Worm (Caenorhabditis elegans): ENCODE data around the gene vit-1.
A peak's percentile ranks its signal among the peaks of the same experiment; 100 is the strongest.

Gene vit-1

DNA sequence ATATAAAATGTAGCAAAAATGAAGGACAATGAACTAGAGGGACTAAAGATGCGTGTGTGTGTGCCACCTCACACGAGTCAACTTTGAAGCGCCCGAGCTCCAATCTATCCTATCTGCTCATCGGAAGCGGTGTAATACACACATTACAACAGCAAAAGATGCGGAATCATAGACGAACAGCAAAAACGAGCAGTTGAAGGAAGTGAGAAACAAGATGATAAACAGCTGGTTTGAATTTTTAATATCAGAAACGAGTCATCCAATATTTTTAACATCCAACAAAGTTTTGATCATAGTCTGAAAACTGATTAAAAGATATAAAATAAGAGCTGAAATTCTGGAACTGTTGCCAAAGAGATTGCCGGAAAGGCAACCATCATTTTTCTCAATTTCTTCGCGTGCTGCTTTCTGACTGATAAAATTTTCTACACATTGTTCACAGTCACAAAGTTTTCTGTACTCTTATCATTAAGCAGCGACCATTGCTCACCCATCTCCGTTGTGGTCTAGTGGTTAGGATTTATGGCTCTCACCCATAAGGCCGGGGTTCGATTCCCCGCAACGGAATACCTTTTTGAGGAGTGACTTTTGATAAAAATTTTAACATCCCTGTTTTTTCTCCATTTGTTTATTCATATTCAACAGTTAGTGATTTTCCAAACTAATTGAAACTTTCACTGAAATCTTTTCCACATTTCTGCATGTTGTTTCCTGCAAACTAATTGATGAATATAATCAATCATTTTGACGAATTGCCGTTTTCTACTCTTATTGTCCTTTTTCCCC, 47.0 kb upstream of the vit-1 start, which contains the start of gene stn-2 (continued):
- peak; percentile 17 for TF ChIP-seq rnt-1 (tag; optimal IDR thresholded peaks at IDR 0.05)
- peak; percentile 23 for TF ChIP-seq snu-23 (GFP tag; optimal IDR thresholded peaks at IDR 0.05)

DNA sequence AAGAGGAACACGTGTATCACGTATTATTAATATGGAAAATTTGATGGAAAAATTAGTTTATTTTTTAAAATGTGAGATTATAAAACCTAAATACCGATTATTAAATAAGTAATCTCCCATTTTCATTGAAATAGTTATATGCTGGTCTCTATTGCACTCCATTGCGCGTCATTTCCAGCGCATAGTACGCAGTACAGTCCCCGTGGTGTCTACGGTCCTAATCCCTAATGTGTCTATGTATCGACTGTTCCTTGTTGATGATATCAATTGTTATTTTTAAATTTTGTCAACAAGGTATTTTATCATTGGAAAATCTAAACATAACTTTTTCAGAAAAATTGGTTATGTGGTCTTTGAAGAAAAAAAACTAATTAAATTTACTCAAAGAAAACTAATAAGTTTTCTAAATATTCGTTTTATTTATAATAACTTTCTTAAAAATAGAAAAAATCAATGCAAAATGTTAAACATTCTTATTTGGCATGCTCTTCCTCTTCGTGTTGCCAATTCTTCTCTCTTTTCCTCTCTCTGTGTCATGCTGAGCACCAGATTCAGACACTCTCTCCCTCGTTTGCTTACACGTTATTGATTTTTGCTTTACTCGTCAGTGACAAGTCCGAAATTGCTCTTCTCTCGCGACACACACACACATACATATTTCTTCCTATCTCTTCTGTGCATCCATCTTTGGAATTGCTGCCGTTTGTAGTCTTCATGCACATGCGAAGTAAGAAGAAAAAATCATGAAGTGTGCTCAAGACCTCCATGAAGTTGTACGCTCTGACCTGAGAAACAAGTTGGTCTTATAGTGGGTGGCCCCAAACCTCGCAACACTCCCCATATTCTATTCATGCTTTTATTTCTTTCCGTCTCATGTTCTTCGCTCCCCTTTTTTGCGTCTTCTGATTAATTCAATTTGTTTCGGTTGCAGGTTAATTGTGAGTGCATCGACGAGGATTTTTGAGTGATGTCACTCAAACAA, 45.4 kb upstream of the vit-1 start, which contains the start of gene unc-18:
TSS of gene unc-18 (plus strand) at position 932 of the 982 bp plus-strand sequence.
- TF ChIP-seq ceh-63 (GFP tag; optimal IDR thresholded peaks at IDR 0.05) (no peak), C04F5.9 (tag; optimal IDR thresholded peaks at IDR 0.05) (no peak), aha-1 (tag; optimal IDR thresholded peaks at IDR 0.05) (no peak), sup-37 (GFP tag; optimal IDR thresholded peaks at IDR 0.05) (no peak), fkh-4 (tag; optimal IDR thresholded peaks at IDR 0.05; ENCODE audit: borderline replicate concordance) (no peak), ceh-8 (GFP tag; optimal IDR thresholded peaks at IDR 0.05) (no peak), sptf-1 (tag; optimal IDR thresholded peaks at IDR 0.05) (no peak), lin-39 (tag; optimal IDR thresholded peaks at IDR 0.05) (no peak), nhr-11 (tag; optimal IDR thresholded peaks at IDR 0.05) (no peak), zag-1 (tag; optimal IDR thresholded peaks at IDR 0.05) (no peak), fkh-8 (tag; optimal IDR thresholded peaks at IDR 0.05) (peak; percentile 57), lin-14 (GFP tag; optimal IDR thresholded peaks at IDR 0.05) (peak; percentile 79), hpl-2 (GFP tag; optimal IDR thresholded peaks at IDR 0.05) (no peak), elt-3 (tag; optimal IDR thresholded peaks at IDR 0.05) (peak in 2 of 6 experiments; percentile 5 to 29), fkh-10 (GFP tag; optimal IDR thresholded peaks at IDR 0.05) (peak; percentile 34), nhr-28 (tag; optimal IDR thresholded peaks at IDR 0.05) (no peak), ztf-11 (tag; optimal IDR thresholded peaks at IDR 0.05) (no peak), lin-35 (GFP tag; optimal IDR thresholded peaks at IDR 0.05) (peak; percentile 30 to 38), F16B12.6 (tag; optimal IDR thresholded peaks at IDR 0.05) (peak; percentile 73), elt-2 (tag; optimal IDR thresholded peaks at IDR 0.05) (no peak), egl-13 (tag; optimal IDR thresholded peaks at IDR 0.05) (peak; percentile 58), mab-9 (GFP tag; IDR thresholded peaks at IDR 0.05) (no peak), fos-1 (tag; optimal IDR thresholded peaks at IDR 0.05) (no peak), ceh-82 (tag; optimal IDR thresholded peaks at IDR 0.05) (peak; percentile 18 to 40 (median 35)), lsy-2 (tag; optimal IDR thresholded peaks at IDR 0.05) (peak; percentile 9 to 26), isw-1 (GFP tag; IDR thresholded peaks at IDR 0.05) (peak; percentile 9; the same call in 1 of the 2 replicates), swsn-7 (tag; optimal IDR thresholded peaks at IDR 0.05) (peak; percentile 20), nhr-71 (tag; optimal IDR thresholded peaks at IDR 0.05) (peak; percentile 21), xbp-1 (tag; optimal IDR thresholded peaks at IDR 0.05) (peak; percentile 24), lir-3 (tag; optimal IDR thresholded peaks at IDR 0.05; ENCODE audit: poor library complexity) (no peak), unc-30 (tag; optimal IDR thresholded peaks at IDR 0.05) (no peak), skn-1 (tag; optimal IDR thresholded peaks at IDR 0.05) (peak; percentile 24), ets-5 (GFP tag; IDR thresholded peaks at IDR 0.05) (no peak), grh-1 (GFP tag; IDR thresholded peaks at IDR 0.05) (no peak), efl-1 (optimal IDR thresholded peaks at IDR 0.05) (no peak), efl-1 (GFP tag; optimal IDR thresholded peaks at IDR 0.05 in 1 of 2) (peak in 1 of 2 experiments; percentile 33), unc-86 (tag; optimal IDR thresholded peaks at IDR 0.05) (peak; percentile 36), mep-1 (tag; optimal IDR thresholded peaks at IDR 0.05) (no peak), nhr-20 (tag; optimal IDR thresholded peaks at IDR 0.05) (no peak), tbx-2 (tag; optimal IDR thresholded peaks at IDR 0.05) (no peak)
